Fruit fly (Drosophila melanogaster): ENCODE data around the gene Nepl8.

Nepl8 gene

dm6 chr2L:16492617-16493203 lies 4.8 kb downstream of the Nepl8 start (continued):
- peak; percentile 47 for TF ChIP-seq CG8281 (tag; optimal IDR thresholded peaks at IDR 0.05)
- peak; percentile 83 for TF ChIP-seq az2 (GFP tag; optimal IDR thresholded peaks at IDR 0.05)
- TF ChIP-seq CG7357 (GFP tag; IDR thresholded peaks at IDR 0.05) = peak; percentile 53; the same call in 1 of the 3 replicates
- TF ChIP-seq CG11695 (GFP tag; IDR thresholded peaks at IDR 0.05) = peak; percentile 69
- no peak for TF ChIP-seq CG2129 (GFP tag; IDR thresholded peaks at IDR 0.05; ENCODE audit: partially characterized antibody)
- no peak for TF ChIP-seq Gsc (GFP tag; IDR thresholded peaks at IDR 0.05)
- TF ChIP-seq CG8765 (GFP tag; IDR thresholded peaks at IDR 0.05) = no peak
- TF ChIP-seq CG9797 (GFP tag; optimal IDR thresholded peaks at IDR 0.05) = no peak
- TF ChIP-seq MTF-1 (GFP tag; optimal IDR thresholded peaks at IDR 0.05; ENCODE audit: borderline replicate concordance) = peak; percentile 59
- peak; percentile 49 for TF ChIP-seq tx (GFP tag; optimal IDR thresholded peaks at IDR 0.05)
- TF ChIP-seq aop (GFP tag; IDR thresholded peaks at IDR 0.05) = no peak
- TF ChIP-seq sr (GFP tag; IDR thresholded peaks at IDR 0.05) = peak; percentile 86; the same call in 1 of the 3 replicates
- TF ChIP-seq ewg (GFP tag; optimal IDR thresholded peaks at IDR 0.05) = peak; percentile 48
- TF ChIP-seq CG31365 (tag; optimal IDR thresholded peaks at IDR 0.05) = peak; percentile 26
- TF ChIP-seq CG14860 (GFP tag; IDR thresholded peaks at IDR 0.05; ENCODE audit: partially characterized antibody) = no peak
- peak; percentile 49 for TF ChIP-seq NK7.1 (GFP tag; optimal IDR thresholded peaks at IDR 0.05)
- TF ChIP-seq Dp (GFP tag; optimal IDR thresholded peaks at IDR 0.05) = no peak
- TF ChIP-seq E2f2 (GFP tag; IDR thresholded peaks at IDR 0.05) = peak; percentile 53
- TF ChIP-seq CG12659 (GFP tag; optimal IDR thresholded peaks at IDR 0.05) = peak; percentile 64
- TF ChIP-seq Neu2 (GFP tag; optimal IDR thresholded peaks at IDR 0.05; ENCODE audit: borderline replicate concordance) = no peak
- no peak for TF ChIP-seq CG4282 (GFP tag; optimal IDR thresholded peaks at IDR 0.05)
- 0 out of 2 replicates have a peak, but pooled peaks have one; percentile 8 for TF ChIP-seq danr (GFP tag; IDR thresholded peaks at IDR 0.05)
- TF ChIP-seq ash1 (GFP tag; optimal IDR thresholded peaks at IDR 0.05) = no peak
- peak; percentile 74 for TF ChIP-seq Ssrp (tag; optimal IDR thresholded peaks at IDR 0.05)
- peak; percentile 37 for TF ChIP-seq CG3065 (GFP tag; optimal IDR thresholded peaks at IDR 0.05)
- TF ChIP-seq CG9876 (GFP tag; optimal IDR thresholded peaks at IDR 0.05) = no peak
- peak; percentile 28 for TF ChIP-seq CG10654 (GFP tag; optimal IDR thresholded peaks at IDR 0.05)
- TF ChIP-seq CG1647 (GFP tag; optimal IDR thresholded peaks at IDR 0.05) = no peak
- peak; percentile 58 for TF ChIP-seq HmgZ (tag; optimal IDR thresholded peaks at IDR 0.05)
- no peak for TF ChIP-seq gfzf (GFP tag; optimal IDR thresholded peaks at IDR 0.05)
- TF ChIP-seq nom (GFP tag; optimal IDR thresholded peaks at IDR 0.05) = peak; percentile 88
- TF ChIP-seq pfk (GFP tag; optimal IDR thresholded peaks at IDR 0.05) = no peak
- peak; percentile 75 for TF ChIP-seq CG6254 (GFP tag; optimal IDR thresholded peaks at IDR 0.05)
- peak; percentile 51 for TF ChIP-seq CG7786 (GFP tag; optimal IDR thresholded peaks at IDR 0.05)
- no peak for TF ChIP-seq gro (GFP tag; optimal IDR thresholded peaks at IDR 0.05)
- TF ChIP-seq tap (tag; optimal IDR thresholded peaks at IDR 0.05) = peak; percentile 78
- no peak for TF ChIP-seq Lpt (GFP tag; optimal IDR thresholded peaks at IDR 0.05)
- peak; percentile 77 for TF ChIP-seq D19A (tag; optimal IDR thresholded peaks at IDR 0.05)
- no peak for TF ChIP-seq Sry-δ (GFP tag; optimal IDR thresholded peaks at IDR 0.05)
- TF ChIP-seq CG3847 (GFP tag; IDR thresholded peaks at IDR 0.05) = peak; percentile 68
- peak; percentile 68 for TF ChIP-seq CG3407 (GFP tag; optimal IDR thresholded peaks at IDR 0.05)
- TF ChIP-seq slou (GFP tag; optimal IDR thresholded peaks at IDR 0.05) = peak; percentile 23
- peak; percentile 68 for TF ChIP-seq CG30431 (GFP tag; optimal IDR thresholded peaks at IDR 0.05)
- TF ChIP-seq al (GFP tag; IDR thresholded peaks at IDR 0.05) = peak; percentile 21; the same call in 1 of the 2 replicates
- no peak for TF ChIP-seq CG15073 (GFP tag; optimal IDR thresholded peaks at IDR 0.05)
- peak in 1 of 2 experiments; percentile 91 for TF ChIP-seq eve (GFP tag; optimal IDR thresholded peaks at IDR 0.05)
- peak; percentile 38 for TF ChIP-seq pb (GFP tag; optimal IDR thresholded peaks at IDR 0.05)
- TF ChIP-seq CG34224 (GFP tag; IDR thresholded peaks at IDR 0.05; ENCODE audit: partially characterized antibody) = no peak
- peak; percentile 77 for TF ChIP-seq Xbp1 (GFP tag; optimal IDR thresholded peaks at IDR 0.05)
- peak; percentile 44; the same call in 1 of the 2 replicates for TF ChIP-seq CG9932 (GFP tag; IDR thresholded peaks at IDR 0.05)

Measured in whole organism, embryonic.